Fruit fly (Drosophila melanogaster): Measurements from ENCODE around the gene ort.

Gene ort

dm6 chr3R:19659448-19659847 is at the start of gene ort:
Gene ort (plus strand): TSS chr3R:19659748.
- TF ChIP-seq CG8478 (optimal IDR thresholded peaks at IDR 0.05) (no peak), psq (optimal IDR thresholded peaks at IDR 0.05) (no peak), pan (optimal IDR thresholded peaks at IDR 0.05) (no peak), usp (GFP tag; optimal IDR thresholded peaks at IDR 0.05) (no peak), EcR (GFP tag; optimal IDR thresholded peaks at IDR 0.05) (no peak), Dll (optimal IDR thresholded peaks at IDR 0.05) (no peak)

- TF ChIP-seq pan (optimal IDR thresholded peaks at IDR 0.05): no peak
- no peak for TF ChIP-seq CG8478 (optimal IDR thresholded peaks at IDR 0.05)
- TF ChIP-seq Dll (optimal IDR thresholded peaks at IDR 0.05): no peak
- TF ChIP-seq EcR (GFP tag; optimal IDR thresholded peaks at IDR 0.05): no peak
- TF ChIP-seq usp (GFP tag; optimal IDR thresholded peaks at IDR 0.05): no peak
- TF ChIP-seq psq (optimal IDR thresholded peaks at IDR 0.05): no peak
Measured at dm6 chr3R:19609925-19610324, 49.6 kb upstream of the ort start, which contains the start of gene CG17752. Gene CG17752 (plus strand): TSS chr3R:19610225.

DNA sequence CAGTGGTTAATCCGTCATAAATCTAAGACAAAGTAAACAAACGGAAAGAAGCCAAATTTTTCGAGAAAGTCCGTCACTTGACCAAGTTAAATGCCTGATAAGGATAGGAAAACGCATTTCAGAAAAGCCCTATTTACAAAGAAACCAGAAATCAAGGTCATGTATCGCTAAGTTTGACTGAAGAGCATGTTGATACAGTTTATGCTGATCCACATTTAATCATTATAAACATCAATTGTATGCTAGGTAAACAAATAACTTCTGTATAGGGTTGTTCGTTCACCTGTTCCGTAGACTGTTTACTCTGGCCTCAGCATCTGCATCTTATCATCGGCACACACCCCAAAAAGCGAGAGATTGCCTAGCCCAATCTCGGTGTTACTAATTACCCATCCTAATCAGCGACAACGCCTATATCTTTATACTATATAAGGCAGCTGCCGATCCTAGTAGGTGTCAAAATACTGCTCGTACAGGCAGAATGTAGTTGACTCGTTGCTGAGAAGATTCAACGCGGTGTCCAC is 46.6 kb upstream of the ort start, which contains the start of gene CG16727:
Gene CG16727, plus strand, starts transcription at position 474 of the 524 bp plus-strand sequence.
- no peak for TF ChIP-seq psq (optimal IDR thresholded peaks at IDR 0.05)

dm6 chr3R:19619908-19620307 is 39.6 kb upstream of the ort start:
- TF ChIP-seq CG8478 (optimal IDR thresholded peaks at IDR 0.05): no peak
- no peak for TF ChIP-seq EcR (GFP tag; optimal IDR thresholded peaks at IDR 0.05)
- no peak for TF ChIP-seq Dll (optimal IDR thresholded peaks at IDR 0.05)
- TF ChIP-seq usp (GFP tag; optimal IDR thresholded peaks at IDR 0.05): no peak
- no peak for TF ChIP-seq pan (optimal IDR thresholded peaks at IDR 0.05)
- TF ChIP-seq psq (optimal IDR thresholded peaks at IDR 0.05): no peak

- TF ChIP-seq psq (optimal IDR thresholded peaks at IDR 0.05) (no peak), pan (optimal IDR thresholded peaks at IDR 0.05) (no peak)
Measured at dm6 chr3R:19620953-19621352, 38.6 kb upstream of the ort start.

DNA sequence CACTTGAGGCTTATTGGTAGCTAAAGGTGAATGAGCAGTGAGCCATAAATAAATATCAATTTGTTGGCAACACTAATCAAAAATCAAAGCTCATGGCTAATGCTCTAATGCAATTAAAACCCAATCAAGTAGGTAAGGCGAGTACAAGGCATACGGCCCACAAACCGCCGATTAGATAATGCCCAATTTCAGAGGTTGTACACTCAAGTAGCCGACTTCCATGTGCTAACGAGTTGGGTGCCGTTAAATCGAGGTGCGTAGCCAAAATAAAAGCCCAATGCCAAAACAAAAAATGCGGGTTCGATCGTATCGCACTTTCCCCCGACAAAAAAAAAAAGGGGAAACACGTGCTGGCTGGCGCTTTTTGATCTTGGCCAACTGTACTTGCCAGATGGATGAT is 37.5 kb upstream of the ort start:
- TF ChIP-seq pan (optimal IDR thresholded peaks at IDR 0.05) (no peak), psq (optimal IDR thresholded peaks at IDR 0.05) (no peak), CG8478 (optimal IDR thresholded peaks at IDR 0.05) (no peak), usp (GFP tag; optimal IDR thresholded peaks at IDR 0.05) (no peak), Dll (optimal IDR thresholded peaks at IDR 0.05) (no peak), EcR (GFP tag; optimal IDR thresholded peaks at IDR 0.05) (no peak)

dm6 chr3R:19623606-19624005 is 35.9 kb upstream of the ort start:
- TF ChIP-seq CG8478 (optimal IDR thresholded peaks at IDR 0.05) (no peak), usp (GFP tag; optimal IDR thresholded peaks at IDR 0.05) (no peak), pan (optimal IDR thresholded peaks at IDR 0.05) (no peak), Dll (optimal IDR thresholded peaks at IDR 0.05) (no peak), EcR (GFP tag; optimal IDR thresholded peaks at IDR 0.05) (no peak)

DNA sequence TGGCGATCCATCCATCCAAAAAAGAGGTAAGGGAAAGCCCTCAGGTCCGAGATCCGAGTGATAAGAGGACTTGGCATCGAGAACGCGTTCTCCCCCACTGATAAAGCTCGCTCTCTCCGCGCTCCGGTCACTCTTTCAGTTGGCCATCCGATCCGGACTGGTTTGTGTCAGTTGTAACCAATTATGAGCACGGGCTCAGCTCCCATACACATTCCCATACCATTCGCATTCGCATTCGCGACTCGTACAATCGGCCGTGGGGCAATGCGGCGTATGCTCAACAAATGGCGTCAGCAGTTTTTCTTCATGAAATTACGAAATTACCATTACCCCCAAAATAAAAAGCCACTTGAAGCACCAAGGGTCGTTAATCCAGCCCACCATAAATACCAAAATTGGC is 35.1 kb upstream of the ort start:
- TF ChIP-seq EcR (GFP tag; optimal IDR thresholded peaks at IDR 0.05) (no peak), CG8478 (optimal IDR thresholded peaks at IDR 0.05) (no peak), usp (GFP tag; optimal IDR thresholded peaks at IDR 0.05) (no peak), psq (optimal IDR thresholded peaks at IDR 0.05) (no peak), Dll (optimal IDR thresholded peaks at IDR 0.05) (no peak), pan (optimal IDR thresholded peaks at IDR 0.05) (no peak)

- TF ChIP-seq pan (optimal IDR thresholded peaks at IDR 0.05) (no peak), usp (GFP tag; optimal IDR thresholded peaks at IDR 0.05) (no peak), Dll (optimal IDR thresholded peaks at IDR 0.05) (no peak), psq (optimal IDR thresholded peaks at IDR 0.05) (no peak), EcR (GFP tag; optimal IDR thresholded peaks at IDR 0.05) (no peak), CG8478 (optimal IDR thresholded peaks at IDR 0.05) (no peak)
Measured at dm6 chr3R:19625300-19626230, 34.0 kb upstream of the ort start.

dm6 chr3R:19627792-19628522 is 31.6 kb upstream of the ort start:
- no peak for TF ChIP-seq EcR (GFP tag; optimal IDR thresholded peaks at IDR 0.05)
- TF ChIP-seq CG8478 (optimal IDR thresholded peaks at IDR 0.05): no peak
- TF ChIP-seq pan (optimal IDR thresholded peaks at IDR 0.05): no peak
- no peak for TF ChIP-seq Dll (optimal IDR thresholded peaks at IDR 0.05)
- no peak for TF ChIP-seq psq (optimal IDR thresholded peaks at IDR 0.05)
- TF ChIP-seq usp (GFP tag; optimal IDR thresholded peaks at IDR 0.05): no peak

- TF ChIP-seq EcR (GFP tag; optimal IDR thresholded peaks at IDR 0.05) (no peak), psq (optimal IDR thresholded peaks at IDR 0.05) (no peak), usp (GFP tag; optimal IDR thresholded peaks at IDR 0.05) (no peak), pan (optimal IDR thresholded peaks at IDR 0.05) (no peak), CG8478 (optimal IDR thresholded peaks at IDR 0.05) (no peak), Dll (optimal IDR thresholded peaks at IDR 0.05) (no peak)
Measured at dm6 chr3R:19632685-19633116, 26.8 kb upstream of the ort start, which contains the start of gene CG6231. Gene CG6231 (minus strand): TSS chr3R:19632718.

dm6 chr3R:19634649-19635048 is 24.9 kb upstream of the ort start, which contains the start of gene CG34138:
Gene CG34138 (plus strand): TSS chr3R:19634949.
- no peak for TF ChIP-seq usp (GFP tag; optimal IDR thresholded peaks at IDR 0.05)
- no peak for TF ChIP-seq psq (optimal IDR thresholded peaks at IDR 0.05)
- TF ChIP-seq CG8478 (optimal IDR thresholded peaks at IDR 0.05): no peak
- TF ChIP-seq pan (optimal IDR thresholded peaks at IDR 0.05): no peak
- TF ChIP-seq Dll (optimal IDR thresholded peaks at IDR 0.05): no peak
- TF ChIP-seq EcR (GFP tag; optimal IDR thresholded peaks at IDR 0.05): no peak
